Fruit fly (Drosophila melanogaster): ENCODE results near the gene r.
A peak's percentile ranks its signal among the peaks of the same experiment; 100 is the strongest.

r gene

DNA sequence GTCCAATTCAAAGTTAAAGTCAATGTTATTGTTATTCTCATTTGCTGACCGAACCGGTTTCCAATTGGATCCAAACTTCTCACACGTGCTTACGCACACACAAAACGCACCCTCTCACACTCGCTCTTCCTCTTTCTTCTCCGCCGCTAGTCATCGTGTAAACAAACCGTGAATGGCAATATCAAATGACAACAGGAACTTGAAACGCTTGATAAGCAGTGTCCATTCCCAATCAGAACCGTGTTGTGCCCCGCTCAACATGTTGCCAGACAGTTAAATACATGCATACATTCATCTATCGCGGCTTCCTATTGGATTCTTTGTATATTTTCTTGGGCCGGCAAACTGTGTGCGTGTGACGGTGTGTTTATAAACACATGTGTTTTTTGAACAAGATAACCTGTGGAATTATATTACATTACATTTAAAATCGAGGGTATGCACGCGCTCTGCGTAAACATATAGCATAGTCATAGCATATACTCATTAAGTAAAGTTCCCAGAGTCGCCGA lies 621 bp downstream of the r start (continued):
- TF ChIP-seq danr (GFP tag; IDR thresholded peaks at IDR 0.05): no peak
- peak; percentile 34 for TF ChIP-seq gro (GFP tag; optimal IDR thresholded peaks at IDR 0.05)
- TF ChIP-seq CG2120 (GFP tag; optimal IDR thresholded peaks at IDR 0.05): peak; percentile 23
- TF ChIP-seq D19A (tag; optimal IDR thresholded peaks at IDR 0.05): peak; percentile 42
- TF ChIP-seq bigmax (GFP tag; optimal IDR thresholded peaks at IDR 0.05): no peak
- peak; percentile 57; the same call in 2 of the 3 replicates for TF ChIP-seq CG2199 (GFP tag; IDR thresholded peaks at IDR 0.05)
- no peak for TF ChIP-seq prd (optimal IDR thresholded peaks at IDR 0.05)
- TF ChIP-seq prd (GFP tag; IDR thresholded peaks at IDR 0.05): no peak
- no peak for TF ChIP-seq Dip3 (GFP tag; optimal IDR thresholded peaks at IDR 0.05)
- TF ChIP-seq CG9215 (GFP tag; IDR thresholded peaks at IDR 0.05): no peak
- TF ChIP-seq Max (GFP tag; optimal IDR thresholded peaks at IDR 0.05): peak; percentile 7
- no peak for TF ChIP-seq CG7372 (GFP tag; IDR thresholded peaks at IDR 0.05)
- TF ChIP-seq ac (GFP tag; optimal IDR thresholded peaks at IDR 0.05): no peak
- TF ChIP-seq CG34422 (GFP tag; IDR thresholded peaks at IDR 0.05): peak; percentile 82; the same call in 1 of the 3 replicates
- TF ChIP-seq Ssrp (tag; optimal IDR thresholded peaks at IDR 0.05): no peak
- TF ChIP-seq CG18476 (GFP tag; optimal IDR thresholded peaks at IDR 0.05): no peak
- no peak for TF ChIP-seq CG16779 (GFP tag; IDR thresholded peaks at IDR 0.05)
- TF ChIP-seq CG18599 (GFP tag; optimal IDR thresholded peaks at IDR 0.05): peak; percentile 40
- peak; percentile 4 for TF ChIP-seq CG8281 (tag; optimal IDR thresholded peaks at IDR 0.05)
- no peak for TF ChIP-seq CG30431 (GFP tag; optimal IDR thresholded peaks at IDR 0.05)
- peak; percentile 74 for TF ChIP-seq exex (tag; optimal IDR thresholded peaks at IDR 0.05)
- TF ChIP-seq CG6683 (GFP tag; optimal IDR thresholded peaks at IDR 0.05): peak; percentile 32
- no peak for TF ChIP-seq CG6689 (GFP tag; IDR thresholded peaks at IDR 0.05)
- TF ChIP-seq Xrp1 (GFP tag; IDR thresholded peaks at IDR 0.05): 0 out of 2 replicates have a peak, but pooled peaks have one; percentile 22
- TF ChIP-seq CG32532 (GFP tag; IDR thresholded peaks at IDR 0.05): no peak
- no peak for TF ChIP-seq Oaz (GFP tag; IDR thresholded peaks at IDR 0.05)
- TF ChIP-seq aop (GFP tag; IDR thresholded peaks at IDR 0.05): no peak
- no peak for TF ChIP-seq CG6254 (GFP tag; optimal IDR thresholded peaks at IDR 0.05)
- no peak for TF ChIP-seq CG3281 (GFP tag; optimal IDR thresholded peaks at IDR 0.05)
- no peak for TF ChIP-seq CG10654 (GFP tag; optimal IDR thresholded peaks at IDR 0.05)
- no peak for TF ChIP-seq Mrtf (GFP tag; IDR thresholded peaks at IDR 0.05)
- no peak for TF ChIP-seq dmrt11E (tag; optimal IDR thresholded peaks at IDR 0.05)
- no peak for TF ChIP-seq Scr (GFP tag; IDR thresholded peaks at IDR 0.05; ENCODE audit: partially characterized antibody)
- TF ChIP-seq ken (GFP tag; IDR thresholded peaks at IDR 0.05): no peak
- TF ChIP-seq CG9932 (GFP tag; IDR thresholded peaks at IDR 0.05): no peak
- TF ChIP-seq Adf1 (GFP tag; IDR thresholded peaks at IDR 0.05): no peak
- TF ChIP-seq Sin3A (optimal IDR thresholded peaks at IDR 0.05): no peak
- TF ChIP-seq CG7987 (GFP tag; optimal IDR thresholded peaks at IDR 0.05): peak; percentile 59
- no peak for TF ChIP-seq CG10565 (GFP tag; optimal IDR thresholded peaks at IDR 0.05)
- TF ChIP-seq dimm (GFP tag; IDR thresholded peaks at IDR 0.05): no peak
- no peak for TF ChIP-seq ab (GFP tag; optimal IDR thresholded peaks at IDR 0.05)
- TF ChIP-seq CG9727 (GFP tag; optimal IDR thresholded peaks at IDR 0.05): no peak
- no peak for TF ChIP-seq CG12744 (GFP tag; optimal IDR thresholded peaks at IDR 0.05)
- no peak for TF ChIP-seq E2f2 (GFP tag; IDR thresholded peaks at IDR 0.05)
- no peak for TF ChIP-seq CG8089 (GFP tag; optimal IDR thresholded peaks at IDR 0.05)
- no peak for TF ChIP-seq CG16813 (GFP tag; IDR thresholded peaks at IDR 0.05; ENCODE audit: partially characterized antibody)
- no peak for TF ChIP-seq H15 (GFP tag; IDR thresholded peaks at IDR 0.05)
- TF ChIP-seq slbo (GFP tag; IDR thresholded peaks at IDR 0.05): no peak
- no peak for TF ChIP-seq CG17802 (tag; optimal IDR thresholded peaks at IDR 0.05)
- TF ChIP-seq CG8944 (GFP tag; optimal IDR thresholded peaks at IDR 0.05): no peak
- TF ChIP-seq CkIIα-i1 (GFP tag; IDR thresholded peaks at IDR 0.05): no peak
- TF ChIP-seq CG12659 (GFP tag; optimal IDR thresholded peaks at IDR 0.05): no peak
- no peak for TF ChIP-seq Doc2 (GFP tag; IDR thresholded peaks at IDR 0.05)
